Worm (Caenorhabditis elegans) whole organism, L2 larva: ENCODE results near the gene Y43F8B.12.

Experiments used
- F13H6.1 ChIP-seq: sonication (generic microtip); optimal IDR thresholded peaks from 2 replicates; lab custom pipeline; 2016; ENCODE audit warnings: missing genetic modification characterization, missing compliant biosample characterization
- R02D3.7 ChIP-seq: fragments of 150-350 bp; optimal IDR thresholded peaks from 2 replicates; lab custom pipeline; 2014; ENCODE audit warnings: missing biosample characterization, missing genetic modification characterization
- ceh-82 ChIP-seq: fragments of 150-350 bp; optimal IDR thresholded peaks from 2 replicates; lab custom pipeline; 2014; ENCODE audit warnings: missing biosample characterization, missing genetic modification characterization
- nhr-237 ChIP-seq: fragments of 150-350 bp; optimal IDR thresholded peaks from 2 replicates; lab custom pipeline; 2014; ENCODE audit warnings: missing biosample characterization, missing genetic modification characterization
- skn-1 ChIP-seq: sonication (generic microtip); optimal IDR thresholded peaks from 2 replicates; lab custom pipeline; 2017; ENCODE audit warnings: missing biosample characterization, missing genetic modification characterization

DNA sequence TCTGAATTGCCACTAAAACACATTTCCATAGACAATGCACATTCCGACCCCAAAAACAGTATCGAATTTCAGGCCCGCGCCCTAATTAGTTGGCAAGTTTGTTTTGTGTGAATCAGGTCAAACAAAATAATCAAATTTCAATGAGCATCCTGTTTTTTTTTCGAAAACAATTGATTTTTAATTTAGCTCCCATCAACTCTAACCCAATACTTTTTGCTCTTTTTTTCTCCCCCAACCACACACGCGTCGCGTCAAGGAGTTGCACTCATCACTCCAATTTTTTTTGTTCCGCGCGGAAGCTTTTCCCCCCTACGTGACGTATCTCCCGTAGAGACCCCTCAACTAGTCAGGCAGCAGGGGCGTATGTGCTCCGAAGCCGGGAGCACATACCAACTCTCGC is 33.2 kb downstream of the Y43F8B.12 start:
- TF ChIP-seq ceh-82 = no peak
- TF ChIP-seq skn-1 = no peak
- TF ChIP-seq F13H6.1 (tag; lab: Kevin White, UChicago) = no peak
- TF ChIP-seq R02D3.7 (tag; lab: Kevin White, UChicago) = no peak
- no peak for TF ChIP-seq nhr-237 (tag; lab: Kevin White, UChicago)
